Worm (Caenorhabditis elegans) whole organism, mixed stage, embryonic: ENCODE data around the gene srw-34.

Experiments
- bed-3 ChIP-seq: fragments of 200-800 bp; sonication (Bioruptor generic); optimal IDR thresholded peaks from 3 replicates; lab custom pipeline; 2018; ENCODE audit warnings: mild to moderate bottlenecking, missing genetic modification characterization, moderate library complexity, missing compliant biosample characterization
- ham-2 ChIP-seq: fragments of 200-800 bp; sonication (Bioruptor generic); optimal IDR thresholded peaks from 2 replicates; lab custom pipeline; 2018; ENCODE audit warnings: mild to moderate bottlenecking, missing genetic modification characterization, missing compliant biosample characterization
- nhr-237 ChIP-seq: fragments of 150-350 bp; optimal IDR thresholded peaks from 2 replicates; lab custom pipeline; 2014; ENCODE audit warnings: missing biosample characterization, missing genetic modification characterization
- sem-2 ChIP-seq: fragments of 200-800 bp; sonication (Bioruptor generic); optimal IDR thresholded peaks from 2 replicates; lab custom pipeline; 2018; ENCODE audit warnings: mild to moderate bottlenecking, missing genetic modification characterization, missing compliant biosample characterization

DNA sequence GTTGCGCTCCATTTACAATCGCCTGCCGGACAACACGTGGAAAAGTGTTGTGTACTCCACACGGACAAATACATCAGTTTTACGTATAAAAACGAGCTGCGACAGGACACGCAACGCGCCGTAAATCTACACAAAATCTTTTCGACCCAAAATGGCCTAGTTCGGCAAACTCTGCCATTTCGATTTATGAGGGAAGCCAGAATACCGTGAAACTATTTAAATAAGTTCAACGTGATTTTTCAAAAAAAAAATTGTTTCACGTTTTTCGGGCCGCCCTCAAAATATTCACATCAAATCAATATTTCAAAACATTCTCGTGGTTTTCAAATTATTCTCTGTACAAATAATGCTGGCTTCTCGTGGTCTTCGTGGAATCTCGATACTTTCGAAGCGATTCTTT, 4.7 kb upstream of the srw-34 start, which contains the start of gene F36D3.8:
- TF ChIP-seq bed-3 (GFP tag; lab: Kevin White, UChicago) (no peak), nhr-237 (tag; lab: Kevin White, UChicago) (no peak), sem-2 (GFP tag; lab: Kevin White, UChicago) (no peak), ham-2 (GFP tag; lab: Kevin White, UChicago) (no peak)
